Fruit fly (Drosophila melanogaster) S2 (cell line): ENCODE measurements around the gene CG4611.

ENCODE experiments used
- CG8478 ChIP-seq: fragments of >200 bp; optimal IDR thresholded peaks from 2 replicates; lab custom pipeline; 2018
- CTCF ChIP-seq, 2 experiments: fragments of >200 bp; optimal IDR thresholded peaks; 2 replicates each; lab custom pipeline; 2018

DNA sequence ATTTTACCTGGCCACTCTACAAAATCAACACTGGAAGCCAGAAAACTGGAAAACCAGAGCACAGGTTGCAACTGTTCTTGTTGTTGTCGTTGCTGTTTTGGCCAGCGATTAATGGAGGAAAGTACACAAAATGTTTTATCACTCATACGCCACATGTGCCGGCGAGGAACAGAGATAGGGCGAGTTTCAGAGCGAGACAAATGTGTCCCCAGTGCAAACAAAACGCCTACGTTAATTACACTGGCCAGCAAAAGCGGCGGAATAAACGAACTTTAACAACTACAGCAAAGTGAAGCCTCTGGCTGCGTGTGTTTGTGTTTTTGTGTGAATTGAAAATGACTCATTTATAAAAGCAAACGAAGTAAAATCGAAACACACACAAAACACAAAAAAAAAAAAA, 44.0 kb downstream of the CG4611 start:
- TF ChIP-seq CTCF (optimal IDR thresholded peaks at IDR 0.05; lab: Kevin White, UChicago) = no peak
- no peak for TF ChIP-seq CG8478
